Worm (Caenorhabditis elegans) whole organism, midembryonic: ENCODE measurements around the gene ZK105.6.

Experiments
- T22C8.4 ChIP-seq: fragments of 200-800 bp; sonication (Bioruptor generic); IDR thresholded peaks from 2 replicates; pipeline ENCODE4 v1.3.6; 2022; ENCODE audit warnings: missing genetic modification characterization, missing compliant biosample characterization
- cog-1 ChIP-seq: sonication (generic microtip); optimal IDR thresholded peaks from 2 replicates; lab custom pipeline; 2016; ENCODE audit warnings: missing genetic modification characterization, missing compliant biosample characterization
- flt-1 ChIP-seq: fragments of 200-800 bp; sonication (Bioruptor generic); IDR thresholded peaks from 2 replicates; pipeline ENCODE4 v1.3.6; 2022; ENCODE audit warnings: missing genetic modification characterization, missing compliant biosample characterization
- klf-2 ChIP-seq: fragments of 200-800 bp; sonication (Bioruptor generic); conservative IDR thresholded peaks from 2 replicates; pipeline ENCODE4 v1.3.6; 2022; ENCODE audit warnings: missing genetic modification reagents, missing genetic modification characterization, missing compliant biosample characterization
- med-1 ChIP-seq: sonication (generic microtip); optimal IDR thresholded peaks from 2 replicates; lab custom pipeline; 2017; ENCODE audit warnings: missing genetic modification characterization, mild to moderate bottlenecking, missing compliant biosample characterization, antibody characterized with exemption, missing genetic modification reagents; ENCODE audit not compliant: insufficient read depth
- ref-1 ChIP-seq: fragments of 200-800 bp; sonication (Bioruptor generic); conservative IDR thresholded peaks from 2 replicates; pipeline ENCODE4 v1.3.6; 2022; ENCODE audit warnings: missing genetic modification reagents, missing genetic modification characterization, missing compliant biosample characterization
- tab-1 ChIP-seq: fragments of 200-800 bp; sonication (Bioruptor generic); IDR thresholded peaks from 2 replicates; pipeline ENCODE4 v1.3.6; 2022; ENCODE audit warnings: missing genetic modification characterization, missing compliant biosample characterization
- ztf-23 ChIP-seq: fragments of 200-800 bp; sonication (Bioruptor generic); IDR thresholded peaks from 2 replicates; pipeline ENCODE4 v1.3.6; 2022; ENCODE audit warnings: missing genetic modification reagents, missing genetic modification characterization, missing compliant biosample characterization
- ztf-29 ChIP-seq: fragments of 200-800 bp; sonication (Bioruptor generic); IDR thresholded peaks from 2 replicates; pipeline ENCODE4 v1.3.6; 2022; ENCODE audit warnings: missing genetic modification reagents, missing genetic modification characterization, missing compliant biosample characterization

The ZK105.6 gene

ce11 chrV:7723967-7724544, at the start of gene ZK105.6, which contains the start of gene ZK105.8:
Gene ZK105.6, minus strand, starts transcription at chrV:7724067.
Gene ZK105.8, plus strand, starts transcription at chrV:7724494.
- TF ChIP-seq tab-1 (GFP tag; lab: Robert Waterston, UW) (no peak), klf-2 (no peak), med-1 (GFP tag; lab: Kevin White, UChicago) (no peak), ztf-23 (no peak), cog-1 (no peak), ztf-29 (GFP tag; lab: Robert Waterston, UW) (no peak), T22C8.4 (GFP tag; lab: Robert Waterston, UW) (no peak), flt-1 (GFP tag; lab: Robert Waterston, UW) (no peak), ref-1 (GFP tag; lab: Robert Waterston, UW) (no peak)

- TF ChIP-seq ztf-23, result no peak
- TF ChIP-seq cog-1, result no peak
- TF ChIP-seq flt-1 (GFP tag; lab: Robert Waterston, UW), result no peak
- no peak for TF ChIP-seq med-1 (GFP tag; lab: Kevin White, UChicago)
- no peak for TF ChIP-seq ztf-29 (GFP tag; lab: Robert Waterston, UW)
- TF ChIP-seq tab-1 (GFP tag; lab: Robert Waterston, UW), result no peak
- TF ChIP-seq T22C8.4 (GFP tag; lab: Robert Waterston, UW), result no peak
- TF ChIP-seq ref-1 (GFP tag; lab: Robert Waterston, UW), result no peak
- TF ChIP-seq klf-2, result no peak
Measured at ce11 chrV:7773647-7774046, 49.8 kb upstream of the ZK105.6 start.

- TF ChIP-seq ref-1 (GFP tag; lab: Robert Waterston, UW) (no peak), cog-1 (no peak), ztf-29 (GFP tag; lab: Robert Waterston, UW) (no peak), med-1 (GFP tag; lab: Kevin White, UChicago) (no peak), flt-1 (GFP tag; lab: Robert Waterston, UW) (no peak), klf-2 (no peak), ztf-23 (no peak), T22C8.4 (GFP tag; lab: Robert Waterston, UW) (no peak), tab-1 (GFP tag; lab: Robert Waterston, UW) (no peak)
Measured at ce11 chrV:7770961-7771360, 47.1 kb upstream of the ZK105.6 start, which contains the start of gene frpr-3. Gene frpr-3, plus strand, starts transcription at chrV:7771261.

- TF ChIP-seq tab-1 (GFP tag; lab: Robert Waterston, UW) (no peak), T22C8.4 (GFP tag; lab: Robert Waterston, UW) (no peak), ztf-23 (no peak), klf-2 (no peak), med-1 (GFP tag; lab: Kevin White, UChicago) (no peak), cog-1 (no peak), ztf-29 (GFP tag; lab: Robert Waterston, UW) (no peak), ref-1 (GFP tag; lab: Robert Waterston, UW) (no peak), flt-1 (GFP tag; lab: Robert Waterston, UW) (no peak)
Measured at ce11 chrV:7761906-7762305, 38.0 kb upstream of the ZK105.6 start.

ce11 chrV:7760174-7760573, 36.3 kb upstream of the ZK105.6 start, which contains the start of gene hint-3:
Gene hint-3, plus strand, starts transcription at chrV:7760474.
- TF ChIP-seq cog-1 (no peak), flt-1 (GFP tag; lab: Robert Waterston, UW) (no peak), T22C8.4 (GFP tag; lab: Robert Waterston, UW) (no peak), med-1 (GFP tag; lab: Kevin White, UChicago) (no peak), ztf-29 (GFP tag; lab: Robert Waterston, UW) (no peak), tab-1 (GFP tag; lab: Robert Waterston, UW) (no peak), ztf-23 (no peak), klf-2 (no peak), ref-1 (GFP tag; lab: Robert Waterston, UW) (no peak)

ce11 chrV:7759270-7759669, 35.4 kb upstream of the ZK105.6 start:
- TF ChIP-seq cog-1, result no peak
- TF ChIP-seq flt-1 (GFP tag; lab: Robert Waterston, UW), result no peak
- no peak for TF ChIP-seq tab-1 (GFP tag; lab: Robert Waterston, UW)

ce11 chrV:7755991-7756390, 32.1 kb upstream of the ZK105.6 start:
- no peak for TF ChIP-seq flt-1 (GFP tag; lab: Robert Waterston, UW)
- TF ChIP-seq ztf-29 (GFP tag; lab: Robert Waterston, UW), result no peak
- no peak for TF ChIP-seq med-1 (GFP tag; lab: Kevin White, UChicago)
- no peak for TF ChIP-seq tab-1 (GFP tag; lab: Robert Waterston, UW)
- no peak for TF ChIP-seq cog-1
- TF ChIP-seq ref-1 (GFP tag; lab: Robert Waterston, UW), result no peak
- TF ChIP-seq ztf-23, result no peak
- no peak for TF ChIP-seq T22C8.4 (GFP tag; lab: Robert Waterston, UW)
- TF ChIP-seq klf-2, result no peak

- TF ChIP-seq T22C8.4 (GFP tag; lab: Robert Waterston, UW) (no peak), klf-2 (no peak), med-1 (GFP tag; lab: Kevin White, UChicago) (no peak), ztf-29 (GFP tag; lab: Robert Waterston, UW) (no peak), ref-1 (GFP tag; lab: Robert Waterston, UW) (no peak), ztf-23 (no peak), tab-1 (GFP tag; lab: Robert Waterston, UW) (no peak), cog-1 (no peak), flt-1 (GFP tag; lab: Robert Waterston, UW) (no peak)
Measured at ce11 chrV:7754557-7754956, 30.7 kb upstream of the ZK105.6 start, which contains the start of gene T05B11.4. Gene T05B11.4, minus strand, starts transcription at chrV:7754657.

ce11 chrV:7749708-7750107, 25.8 kb upstream of the ZK105.6 start:
- TF ChIP-seq med-1 (GFP tag; lab: Kevin White, UChicago), result no peak
- TF ChIP-seq cog-1, result no peak
- no peak for TF ChIP-seq klf-2
- TF ChIP-seq flt-1 (GFP tag; lab: Robert Waterston, UW), result no peak
- no peak for TF ChIP-seq ref-1 (GFP tag; lab: Robert Waterston, UW)
- no peak for TF ChIP-seq tab-1 (GFP tag; lab: Robert Waterston, UW)
- TF ChIP-seq ztf-29 (GFP tag; lab: Robert Waterston, UW), result no peak
- TF ChIP-seq T22C8.4 (GFP tag; lab: Robert Waterston, UW), result no peak
- TF ChIP-seq ztf-23, result no peak
